Worm (Caenorhabditis elegans): Measurements from ENCODE around the gene gbf-1.

DNA sequence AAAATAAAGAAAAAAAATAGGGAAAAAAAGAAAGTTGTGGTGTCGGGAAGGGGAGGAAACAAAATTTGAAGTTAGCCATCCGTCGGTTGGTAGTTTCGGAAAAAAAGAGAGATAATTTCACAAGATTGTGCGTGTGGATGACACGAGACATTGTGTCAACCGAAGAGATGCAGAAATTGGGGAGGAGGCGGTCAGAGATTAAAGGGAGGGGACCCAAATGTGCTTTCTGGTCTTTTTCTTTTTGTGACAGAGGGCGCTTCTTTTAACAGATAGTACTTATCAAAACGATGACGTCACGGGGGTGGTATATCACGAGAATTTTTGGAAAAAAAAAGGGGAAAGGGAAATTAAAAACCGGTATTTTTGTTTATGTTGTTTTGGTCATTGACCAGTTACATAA, 35.0 kb downstream of the gbf-1 start:
- no peak for TF ChIP-seq nhr-77 (tag; optimal IDR thresholded peaks at IDR 0.05)
- TF ChIP-seq ama-1 (optimal IDR thresholded peaks at IDR 0.05): no peak
- no peak for TF ChIP-seq pqm-1 (tag; optimal IDR thresholded peaks at IDR 0.05)
- TF ChIP-seq lin-15B (tag; optimal IDR thresholded peaks at IDR 0.05): peak; percentile 17
- no peak for TF ChIP-seq aly-2 (tag; optimal IDR thresholded peaks at IDR 0.05)
- TF ChIP-seq sea-2 (GFP tag; optimal IDR thresholded peaks at IDR 0.05): no peak
- TF ChIP-seq elt-2 (tag; optimal IDR thresholded peaks at IDR 0.05): no peak
- TF ChIP-seq elt-3 (tag; optimal IDR thresholded peaks at IDR 0.05): no peak
- no peak for TF ChIP-seq egl-27 (tag; optimal IDR thresholded peaks at IDR 0.05)
- TF ChIP-seq elt-1 (tag; optimal IDR thresholded peaks at IDR 0.05): peak; percentile 24
- no peak for TF ChIP-seq jun-1 (tag; optimal IDR thresholded peaks at IDR 0.05)
